Worm (Caenorhabditis elegans) whole organism, early embryonic: ENCODE measurements around the gene athp-2.

ENCODE experiments used
- B0310.2 ChIP-seq: sonication (generic microtip); optimal IDR thresholded peaks from 2 replicates; lab custom pipeline; 2016; ENCODE audit warnings: mild to moderate bottlenecking, missing genetic modification characterization, missing compliant biosample characterization
- aly-1 ChIP-seq: sonication (generic microtip); optimal IDR thresholded peaks from 2 replicates; lab custom pipeline; 2016; ENCODE audit warnings: missing genetic modification characterization, missing compliant biosample characterization
- ama-1 ChIP-seq: fragments of 150-350 bp; optimal IDR thresholded peaks from 2 replicates; lab custom pipeline; 2014
- flt-1 ChIP-seq: fragments of 200-800 bp; sonication (Bioruptor generic); IDR thresholded peaks from 2 replicates; pipeline ENCODE4 v1.3.6; 2022; ENCODE audit warnings: missing genetic modification characterization, missing compliant biosample characterization
- hmbx-1 ChIP-seq: sonication (generic microtip); optimal IDR thresholded peaks from 2 replicates; lab custom pipeline; 2016; ENCODE audit warnings: mild to moderate bottlenecking, missing genetic modification characterization, missing compliant biosample characterization
- hnd-1 ChIP-seq: sonication (generic microtip); optimal IDR thresholded peaks from 2 replicates; lab custom pipeline; 2016; ENCODE audit warnings: missing genetic modification characterization, missing compliant biosample characterization
- tbx-11 ChIP-seq: fragments of 200-800 bp; sonication (Bioruptor generic); IDR thresholded peaks from 2 replicates; pipeline ENCODE4 v1.3.6; 2022; ENCODE audit warnings: missing genetic modification characterization, missing compliant biosample characterization
- tbx-37 ChIP-seq: fragments of 200-800 bp; sonication (Bioruptor generic); conservative IDR thresholded peaks from 2 replicates; pipeline ENCODE4 v1.3.6; 2022; ENCODE audit warnings: missing genetic modification reagents, missing genetic modification characterization, missing compliant biosample characterization

ce11 chrII:4391072-4391471 is 51.1 kb downstream of the athp-2 start:
- TF ChIP-seq B0310.2 (no peak), aly-1 (no peak), tbx-11 (GFP tag; lab: Robert Waterston, UW) (no peak), flt-1 (GFP tag; lab: Robert Waterston, UW) (no peak), hmbx-1 (tag; lab: Kevin White, UChicago) (no peak), ama-1 (lab: Kevin White, UChicago) (no peak), hnd-1 (tag; lab: Kevin White, UChicago) (no peak), tbx-37 (GFP tag; lab: Robert Waterston, UW) (no peak)
